Fruit fly (Drosophila melanogaster): ENCODE measurements around the gene Coq6.

Coq6 gene

dm6 chr2L:5569503-5569902 is 37.5 kb upstream of the Coq6 start (continued):
- TF ChIP-seq lilli (GFP tag; optimal IDR thresholded peaks at IDR 0.05) (peak; percentile 32), Atf3 (GFP tag; optimal IDR thresholded peaks at IDR 0.05) (no peak), lola (GFP tag; optimal IDR thresholded peaks at IDR 0.05) (no peak), CG6791 (GFP tag; IDR thresholded peaks at IDR 0.05; ENCODE audit: partially characterized antibody) (no peak), Stat92E (GFP tag; optimal IDR thresholded peaks at IDR 0.05) (no peak), gfzf (GFP tag; optimal IDR thresholded peaks at IDR 0.05) (no peak), CG34376 (GFP tag; optimal IDR thresholded peaks at IDR 0.05) (no peak), yki (optimal IDR thresholded peaks at IDR 0.05) (no peak), sna (GFP tag; IDR thresholded peaks at IDR 0.05; ENCODE audit: partially characterized antibody) (no peak), zen2 (GFP tag; IDR thresholded peaks at IDR 0.05; ENCODE audit: partially characterized antibody) (no peak), CG1602 (GFP tag; optimal IDR thresholded peaks at IDR 0.05) (peak; percentile 1), Adf1 (GFP tag; IDR thresholded peaks at IDR 0.05) (no peak), CG14860 (GFP tag; IDR thresholded peaks at IDR 0.05; ENCODE audit: partially characterized antibody) (no peak), sisA (GFP tag; IDR thresholded peaks at IDR 0.05) (no peak), ro (GFP tag; IDR thresholded peaks at IDR 0.05) (no peak; the same call in 1 of the 2 replicates), pfk (GFP tag; optimal IDR thresholded peaks at IDR 0.05) (no peak), Hey (tag; optimal IDR thresholded peaks at IDR 0.05) (no peak), Side (GFP tag; optimal IDR thresholded peaks at IDR 0.05) (no peak), sob (GFP tag; IDR thresholded peaks at IDR 0.05) (no peak; the same call in 1 of the 2 replicates), CG7928 (GFP tag; optimal IDR thresholded peaks at IDR 0.05) (no peak), CG14014 (GFP tag; IDR thresholded peaks at IDR 0.05) (peak; percentile 64; the same call in 1 of the 2 replicates), slou (GFP tag; optimal IDR thresholded peaks at IDR 0.05) (no peak), sc (optimal IDR thresholded peaks at IDR 0.05) (no peak), sc (GFP tag; optimal IDR thresholded peaks at IDR 0.05) (no peak), CG12659 (GFP tag; optimal IDR thresholded peaks at IDR 0.05) (no peak), wdn (GFP tag; IDR thresholded peaks at IDR 0.05) (no peak), Dek (tag; optimal IDR thresholded peaks at IDR 0.05) (peak; percentile 22), CG9215 (GFP tag; IDR thresholded peaks at IDR 0.05) (no peak), CG1647 (GFP tag; optimal IDR thresholded peaks at IDR 0.05) (no peak), trem (tag; optimal IDR thresholded peaks at IDR 0.05) (no peak), CG2120 (GFP tag; optimal IDR thresholded peaks at IDR 0.05) (peak; percentile 67), sug (tag; optimal IDR thresholded peaks at IDR 0.05) (no peak), Fer2 (tag; optimal IDR thresholded peaks at IDR 0.05) (no peak), p53 (GFP tag; optimal IDR thresholded peaks at IDR 0.05) (no peak), org-1 (GFP tag; optimal IDR thresholded peaks at IDR 0.05) (no peak), pita (GFP tag; optimal IDR thresholded peaks at IDR 0.05) (no peak), slp2 (GFP tag; optimal IDR thresholded peaks at IDR 0.05) (no peak), CG13287 (GFP tag; IDR thresholded peaks at IDR 0.05; ENCODE audit: partially characterized antibody) (no peak), CG9727 (GFP tag; optimal IDR thresholded peaks at IDR 0.05) (no peak), kay (GFP tag; optimal IDR thresholded peaks at IDR 0.05) (no peak), slbo (GFP tag; IDR thresholded peaks at IDR 0.05) (peak; percentile 71), nmo (GFP tag; optimal IDR thresholded peaks at IDR 0.05) (peak; percentile 16), CG8359 (GFP tag; optimal IDR thresholded peaks at IDR 0.05; ENCODE audit: borderline replicate concordance) (no peak), Pdp1 (GFP tag; optimal IDR thresholded peaks at IDR 0.05) (no peak), Dll (GFP tag; IDR thresholded peaks at IDR 0.05; ENCODE audit: partially characterized antibody) (no peak), CG18764 (GFP tag; optimal IDR thresholded peaks at IDR 0.05) (no peak), aop (GFP tag; IDR thresholded peaks at IDR 0.05) (no peak), CG7745 (tag; optimal IDR thresholded peaks at IDR 0.05) (no peak), sr (GFP tag; IDR thresholded peaks at IDR 0.05) (no peak), ham (GFP tag; IDR thresholded peaks at IDR 0.05) (no peak), CG10209 (GFP tag; optimal IDR thresholded peaks at IDR 0.05) (no peak)

Measured in whole organism, embryonic.